Worm (Caenorhabditis elegans) whole organism, late embryonic: ENCODE data around the gene nhr-221.

ENCODE experiments used
- C38D4.7 ChIP-seq: fragments of 200-800 bp; sonication (Bioruptor generic); optimal IDR thresholded peaks from 2 replicates; lab custom pipeline; 2018; ENCODE audit warnings: mild to moderate bottlenecking, missing genetic modification characterization, moderate library complexity, missing compliant biosample characterization
- ceh-45 ChIP-seq: fragments of 200-800 bp; sonication (Bioruptor generic); IDR thresholded peaks from 2 replicates; pipeline ENCODE4 v1.3.6; 2022; ENCODE audit warnings: missing genetic modification reagents, missing genetic modification characterization, missing compliant biosample characterization
- ceh-48 ChIP-seq: sonication (generic microtip); optimal IDR thresholded peaks from 2 replicates; lab custom pipeline; 2016; ENCODE audit warnings: missing genetic modification characterization, inconsistent platforms, missing compliant biosample characterization
- fkh-10 ChIP-seq: fragments of 150-350 bp; optimal IDR thresholded peaks from 2 replicates; lab custom pipeline; 2014; ENCODE audit warnings: missing biosample characterization, missing genetic modification reagents, missing genetic modification characterization
- pha-4 ChIP-seq: fragments of 150-350 bp; optimal IDR thresholded peaks from 2 replicates; lab custom pipeline; 2018; ENCODE audit warnings: missing biosample characterization, missing genetic modification reagents, missing genetic modification characterization
- pros-1 ChIP-seq: fragments of 150-350 bp; optimal IDR thresholded peaks from 2 replicates; lab custom pipeline; 2014; ENCODE audit warnings: missing biosample characterization, missing genetic modification reagents, missing genetic modification characterization
- sox-2 ChIP-seq: fragments of 200-800 bp; sonication (Bioruptor generic); IDR thresholded peaks from 2 replicates; pipeline ENCODE4 v1.3.6; 2022; ENCODE audit warnings: missing genetic modification reagents, missing genetic modification characterization, missing compliant biosample characterization
- sox-4 ChIP-seq: sonication (generic microtip); optimal IDR thresholded peaks from 2 replicates; lab custom pipeline; 2017; ENCODE audit warnings: mild to moderate bottlenecking, missing genetic modification characterization, inconsistent platforms, missing compliant biosample characterization
- ztf-16 ChIP-seq: sonication (generic microtip); optimal IDR thresholded peaks from 2 replicates; lab custom pipeline; 2017; ENCODE audit warnings: missing genetic modification characterization, missing compliant biosample characterization

- TF ChIP-seq C38D4.7 (GFP tag; lab: Kevin White, UChicago) (no peak), ceh-45 (no peak), pha-4 (tag; lab: Kevin White, UChicago) (no peak), ztf-16 (tag; lab: Kevin White, UChicago) (no peak), fkh-10 (no peak), sox-4 (tag; lab: Kevin White, UChicago) (no peak), ceh-48 (tag; lab: Kevin White, UChicago) (no peak), sox-2 (no peak), pros-1 (tag; lab: Kevin White, UChicago) (no peak)
Measured at ce11 chrV:3578813-3579212, 43.7 kb upstream of the nhr-221 start, which contains the start of gene pygl-1.
